Fruit fly (Drosophila melanogaster) S2 (cell line): ENCODE measurements around the gene CG13131.

Experiments used
- CG8478 ChIP-seq: fragments of >200 bp; optimal IDR thresholded peaks from 2 replicates; lab custom pipeline; 2018
- CTCF ChIP-seq, 2 experiments: fragments of >200 bp; optimal IDR thresholded peaks; 2 replicates each; lab custom pipeline; 2018

- no peak for TF ChIP-seq CG8478 (lab: Kevin White, UChicago)
- TF ChIP-seq CTCF (optimal IDR thresholded peaks at IDR 0.05; lab: Kevin White, UChicago), result peak; percentile 55 to 69
Observed at dm6 chr2L:10033410-10033809, 16.1 kb upstream of the CG13131 start.
